Fruit fly (Drosophila melanogaster) whole organism, embryonic: Measurements from ENCODE around the gene Arp6.

ENCODE experiments used
- Adf1 ChIP-seq: fragments of 200-800 bp; sonication (Bioruptor generic); IDR thresholded peaks from 2 replicates; pipeline ENCODE4 v1.3.6; 2022; ENCODE audit warnings: missing biosample characterization, missing genetic modification characterization
- Aef1 ChIP-seq: fragments of 200-800 bp; sonication (Bioruptor generic); IDR thresholded peaks from 3 replicates; pipeline ENCODE4 v1.3.6; 2022; ENCODE audit warnings: missing biosample characterization, missing genetic modification characterization
- Antp ChIP-seq: fragments of 200-800 bp; sonication (Bioruptor generic); optimal IDR thresholded peaks from 3 replicates; lab custom pipeline; 2016; ENCODE audit warnings: missing biosample characterization, missing genetic modification characterization
- C15 ChIP-seq: fragments of 200-800 bp; sonication (Bioruptor generic); IDR thresholded peaks from 3 replicates; pipeline ENCODE4 v1.3.6; 2022; ENCODE audit warnings: missing biosample characterization, missing genetic modification characterization
- CG10209 ChIP-seq: fragments of 200-800 bp; sonication (Bioruptor generic); optimal IDR thresholded peaks from 3 replicates; lab custom pipeline; 2017; ENCODE audit warnings: missing biosample characterization, mild to moderate bottlenecking, missing genetic modification characterization, missing genetic modification reagents
- CG10274 ChIP-seq: fragments of 200-800 bp; sonication (Bioruptor generic); optimal IDR thresholded peaks from 3 replicates; lab custom pipeline; 2017; ENCODE audit warnings: missing biosample characterization, mild to moderate bottlenecking, missing genetic modification characterization
- CG10431 ChIP-seq: fragments of 200-800 bp; sonication (Bioruptor generic); optimal IDR thresholded peaks from 3 replicates; lab custom pipeline; 2018; ENCODE audit warnings: missing biosample characterization, mild to moderate bottlenecking, missing genetic modification characterization
- CG12219 ChIP-seq: fragments of 200-800 bp; sonication (Bioruptor generic); optimal IDR thresholded peaks from 3 replicates; lab custom pipeline; 2018; ENCODE audit warnings: missing biosample characterization, mild to moderate bottlenecking, missing genetic modification characterization
- CG15011 ChIP-seq: fragments of 200-800 bp; sonication (Bioruptor generic); optimal IDR thresholded peaks from 3 replicates; lab custom pipeline; 2018; ENCODE audit warnings: missing biosample characterization, mild to moderate bottlenecking, missing genetic modification characterization
- CG17359 ChIP-seq: fragments of 200-800 bp; sonication (Bioruptor generic); optimal IDR thresholded peaks from 3 replicates; lab custom pipeline; 2018; ENCODE audit warnings: missing biosample characterization, mild to moderate bottlenecking, missing genetic modification characterization, moderate library complexity
- CG17385 ChIP-seq: fragments of 200-800 bp; sonication (Bioruptor generic); optimal IDR thresholded peaks from 3 replicates; lab custom pipeline; 2018; ENCODE audit warnings: missing biosample characterization, mild to moderate bottlenecking, missing genetic modification characterization
- CG17912 ChIP-seq: fragments of 200-800 bp; sonication (Bioruptor generic); optimal IDR thresholded peaks from 2 replicates; lab custom pipeline; 2018; ENCODE audit warnings: missing biosample characterization, mild to moderate bottlenecking, missing genetic modification characterization
- CG18011 ChIP-seq: fragments of 200-800 bp; sonication (Bioruptor generic); optimal IDR thresholded peaks from 2 replicates; lab custom pipeline; 2017; ENCODE audit warnings: missing biosample characterization, missing genetic modification characterization, mild to moderate bottlenecking, moderate library complexity, missing genotype
- CG18599 ChIP-seq: fragments of 200-800 bp; sonication (Bioruptor generic); optimal IDR thresholded peaks from 3 replicates; lab custom pipeline; 2017; ENCODE audit warnings: missing biosample characterization, missing genetic modification characterization, mild to moderate bottlenecking, moderate library complexity, missing genetic modification reagents
- CG2889 ChIP-seq: fragments of 200-800 bp; sonication (Bioruptor generic); IDR thresholded peaks from 3 replicates; pipeline ENCODE4 v1.3.6; 2022; ENCODE audit warnings: missing biosample characterization, missing genetic modification characterization
- CG32772 ChIP-seq: fragments of 200-800 bp; sonication (Bioruptor generic); IDR thresholded peaks from 2 replicates; pipeline ENCODE4 v1.3.6; 2022; ENCODE audit warnings: missing biosample characterization, missing genetic modification characterization
- CG33213 ChIP-seq: fragments of 200-800 bp; sonication (Bioruptor generic); optimal IDR thresholded peaks from 3 replicates; lab custom pipeline; 2016; ENCODE audit warnings: missing biosample characterization, missing genetic modification characterization
- CG6854 ChIP-seq: fragments of 200-800 bp; sonication (Bioruptor generic); optimal IDR thresholded peaks from 3 replicates; lab custom pipeline; 2017; ENCODE audit warnings: missing biosample characterization, mild to moderate bottlenecking, missing genetic modification characterization
- CG7963 ChIP-seq: fragments of 200-800 bp; sonication (Bioruptor generic); IDR thresholded peaks from 3 replicates; pipeline ENCODE4 v1.3.6; 2022; ENCODE audit warnings: missing biosample characterization, missing genetic modification characterization; ENCODE audit not compliant: partially characterized antibody
- CG8944 ChIP-seq: fragments of 200-800 bp; sonication (Bioruptor generic); optimal IDR thresholded peaks from 3 replicates; lab custom pipeline; 2016; ENCODE audit warnings: missing biosample characterization, missing genetic modification characterization
- CG9932 ChIP-seq: fragments of 200-800 bp; sonication (Bioruptor generic); IDR thresholded peaks from 2 replicates; pipeline ENCODE4 v1.3.6; 2022; ENCODE audit warnings: missing biosample characterization, missing genetic modification characterization
- CHES-1-like ChIP-seq: fragments of 200-800 bp; sonication (Bioruptor generic); optimal IDR thresholded peaks from 2 replicates; lab custom pipeline; 2016; ENCODE audit warnings: missing biosample characterization, missing genetic modification characterization
- Dip2 ChIP-seq: fragments of 200-800 bp; sonication (Bioruptor generic); IDR thresholded peaks from 2 replicates; pipeline ENCODE4 v1.3.6; 2022; ENCODE audit warnings: missing biosample characterization, missing genetic modification characterization
- HLH4C ChIP-seq: fragments of 200-800 bp; sonication (Bioruptor generic); IDR thresholded peaks from 3 replicates; pipeline ENCODE4 v1.3.6; 2022; ENCODE audit warnings: missing biosample characterization, missing genetic modification characterization; ENCODE audit not compliant: partially characterized antibody
- Hr78 ChIP-seq, 2 experiments: fragments of 200-800 bp in 1 of 2; fragments of >200 bp in 1 of 2; sonication (Bioruptor generic) in 1 of 2; optimal IDR thresholded peaks; 2 replicates each; lab custom pipeline; 2017 to 2019; ENCODE audit warnings: missing biosample characterization in 2 of 2, missing genetic modification characterization in 2 of 2, mild to moderate bottlenecking in 1 of 2, moderate library complexity in 1 of 2
- Mad ChIP-seq: fragments of 200-800 bp; sonication (Bioruptor generic); optimal IDR thresholded peaks from 2 replicates; lab custom pipeline; 2016; ENCODE audit warnings: missing biosample characterization, missing genetic modification characterization
- Myb ChIP-seq: fragments of 200-800 bp; sonication (Bioruptor generic); optimal IDR thresholded peaks from 2 replicates; lab custom pipeline; 2016; ENCODE audit warnings: missing biosample characterization, missing genetic modification characterization
- Neu2 ChIP-seq: fragments of 200-800 bp; sonication (Bioruptor generic); optimal IDR thresholded peaks from 3 replicates; lab custom pipeline; 2016; ENCODE audit warnings: missing biosample characterization, missing genetic modification characterization, borderline replicate concordance
- Oli ChIP-seq: fragments of 200-800 bp; sonication (Bioruptor generic); optimal IDR thresholded peaks from 2 replicates; lab custom pipeline; 2018; ENCODE audit warnings: missing biosample characterization, mild to moderate bottlenecking, missing genetic modification characterization, moderate library complexity
- Side ChIP-seq: fragments of 200-800 bp; sonication (Bioruptor generic); optimal IDR thresholded peaks from 2 replicates; lab custom pipeline; 2016; ENCODE audit warnings: missing biosample characterization, missing genetic modification characterization
- Sry-β ChIP-seq: fragments of 200-800 bp; sonication (Bioruptor generic); optimal IDR thresholded peaks from 2 replicates; lab custom pipeline; 2018; ENCODE audit warnings: missing biosample characterization, mild to moderate bottlenecking, missing genetic modification characterization, moderate library complexity
- ac ChIP-seq: fragments of 200-800 bp; sonication (Bioruptor generic); optimal IDR thresholded peaks from 3 replicates; lab custom pipeline; 2017; ENCODE audit warnings: missing biosample characterization, mild to moderate bottlenecking, missing genetic modification characterization
- btn ChIP-seq: fragments of 200-800 bp; sonication (Bioruptor generic); optimal IDR thresholded peaks from 2 replicates; lab custom pipeline; 2016; ENCODE audit warnings: missing biosample characterization, missing genetic modification characterization
- chif ChIP-seq, 2 experiments: fragments of 200-800 bp; sonication (Bioruptor generic); optimal IDR thresholded peaks; 3 replicates each; lab custom pipeline; 2016; ENCODE audit warnings: missing biosample characterization in 2 of 2, missing genetic modification characterization in 2 of 2
- eyg ChIP-seq: fragments of 200-800 bp; sonication (Bioruptor generic); optimal IDR thresholded peaks from 3 replicates; lab custom pipeline; 2016; ENCODE audit warnings: missing biosample characterization, missing genetic modification characterization
- fd3F ChIP-seq: fragments of 200-800 bp; sonication (Bioruptor generic); optimal IDR thresholded peaks from 2 replicates; lab custom pipeline; 2018; ENCODE audit warnings: missing biosample characterization, mild to moderate bottlenecking, missing genetic modification characterization, moderate library complexity
- lab ChIP-seq: fragments of 200-800 bp; sonication (Bioruptor generic); optimal IDR thresholded peaks from 3 replicates; lab custom pipeline; 2017; ENCODE audit warnings: missing biosample characterization, missing genetic modification characterization, mild to moderate bottlenecking, moderate library complexity, missing genetic modification reagents
- lilli ChIP-seq: fragments of 200-800 bp; sonication (Bioruptor generic); optimal IDR thresholded peaks from 3 replicates; lab custom pipeline; 2016; ENCODE audit warnings: missing biosample characterization, missing genetic modification characterization
- onecut ChIP-seq: fragments of 200-800 bp; sonication (Bioruptor generic); IDR thresholded peaks from 2 replicates; pipeline ENCODE4 v1.3.6; 2022; ENCODE audit warnings: missing biosample characterization, missing genetic modification characterization
- prd ChIP-seq, 3 experiments: fragments of >200 bp in 2 of 3; fragments of 200-800 bp in 1 of 3; sonication (Bioruptor generic) in 1 of 3; optimal IDR thresholded peaks in 2 of 3; IDR thresholded peaks in 1 of 3; 2 replicates in 2 of 3; 3 replicates in 1 of 3; pipeline versions ENCODE4 v1.3.6 to Lab custom; 2017 to 2022; ENCODE audit warnings: missing biosample characterization in 1 of 3, missing genetic modification characterization in 1 of 3
- pzg ChIP-seq: fragments of 200-800 bp; sonication (Bioruptor generic); optimal IDR thresholded peaks from 3 replicates; lab custom pipeline; 2018; ENCODE audit warnings: missing biosample characterization, mild to moderate bottlenecking, missing genetic modification characterization, moderate library complexity
- sima ChIP-seq: fragments of 200-800 bp; sonication (Bioruptor generic); optimal IDR thresholded peaks from 2 replicates; lab custom pipeline; 2016; ENCODE audit warnings: missing biosample characterization, missing genetic modification characterization
- slbo ChIP-seq: fragments of 200-800 bp; sonication (Bioruptor generic); IDR thresholded peaks from 2 replicates; pipeline ENCODE4 v1.3.6; 2022; ENCODE audit warnings: missing biosample characterization, missing genetic modification characterization
- slp2 ChIP-seq: fragments of 200-800 bp; sonication (Bioruptor generic); optimal IDR thresholded peaks from 2 replicates; lab custom pipeline; 2016; ENCODE audit warnings: missing biosample characterization, missing genetic modification characterization
- sug ChIP-seq: fragments of 200-800 bp; optimal IDR thresholded peaks from 2 replicates; lab custom pipeline; 2019; ENCODE audit warnings: missing biosample characterization, mild to moderate bottlenecking, missing genetic modification characterization, moderate library complexity
- tna ChIP-seq: fragments of 200-800 bp; sonication (Bioruptor generic); IDR thresholded peaks from 2 replicates; pipeline ENCODE4 v1.3.6; 2022; ENCODE audit warnings: missing biosample characterization, missing genetic modification characterization; ENCODE audit not compliant: partially characterized antibody
- toy ChIP-seq: fragments of 200-800 bp; sonication (Bioruptor generic); IDR thresholded peaks from 2 replicates; pipeline ENCODE4 v1.3.6; 2022; ENCODE audit warnings: missing biosample characterization, missing genetic modification characterization
- ttk ChIP-seq: fragments of 200-800 bp; sonication (Bioruptor generic); IDR thresholded peaks from 2 replicates; pipeline ENCODE4 v2.1.2; 2022; ENCODE audit warnings: missing biosample characterization, missing genetic modification characterization
- vfl ChIP-seq: fragments of 200-800 bp; sonication (Bioruptor generic); optimal IDR thresholded peaks from 2 replicates; lab custom pipeline; 2016; ENCODE audit warnings: missing biosample characterization, missing genetic modification characterization
- zfh1 ChIP-seq: fragments of 200-800 bp; sonication (Bioruptor generic); IDR thresholded peaks from 3 replicates; pipeline ENCODE4 v1.3.6; 2022; ENCODE audit warnings: missing biosample characterization, missing genetic modification characterization

The Arp6 gene

DNA sequence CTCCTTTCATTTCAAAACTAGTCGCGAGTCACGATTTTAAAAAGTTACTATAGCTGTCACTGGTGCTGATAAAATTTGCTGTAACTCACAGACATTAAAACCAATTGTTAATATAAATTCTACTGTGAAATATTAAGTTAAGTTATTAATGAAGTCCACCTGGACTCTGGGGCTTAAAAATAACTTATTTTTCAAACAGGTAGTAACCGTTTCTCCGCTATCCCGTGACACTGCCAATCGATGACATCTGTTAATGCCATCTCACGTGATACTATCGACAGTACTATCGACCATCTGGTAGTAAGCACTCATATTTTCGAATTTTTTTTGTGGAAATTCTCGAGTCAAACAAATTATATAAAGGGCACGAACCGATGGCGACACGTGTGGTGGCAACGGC, 2.9 kb downstream of the Arp6 start, which contains the start of the genes CG12379 and MagR (continued):
- peak; percentile 27 for TF ChIP-seq CG17359 (tag; lab: Kevin White, UChicago)
- no peak for TF ChIP-seq CG18599
- no peak for TF ChIP-seq prd (optimal IDR thresholded peaks at IDR 0.05; lab: Kevin White, UChicago)
- TF ChIP-seq prd (GFP tag; IDR thresholded peaks at IDR 0.05; lab: Robert Waterston, UW): peak; percentile 70
- TF ChIP-seq CHES-1-like (GFP tag; lab: Kevin White, UChicago): peak; percentile 48
- TF ChIP-seq Mad (GFP tag; lab: Kevin White, UChicago): peak; percentile 30
- TF ChIP-seq CG7963 (GFP tag; lab: Robert Waterston, UW): peak; percentile 60
- no peak for TF ChIP-seq CG10209
- TF ChIP-seq sima (GFP tag; lab: Kevin White, UChicago): no peak
- TF ChIP-seq CG8944 (GFP tag; lab: Kevin White, UChicago): no peak
- TF ChIP-seq CG12219 (GFP tag; lab: Kevin White, UChicago): no peak
- TF ChIP-seq Adf1 (GFP tag; lab: Robert Waterston, UW): 0 out of 2 replicates have a peak, but pooled peaks have one; percentile 20
- no peak for TF ChIP-seq btn (GFP tag; lab: Kevin White, UChicago)
- peak; percentile 53; the same call in 1 of the 2 replicates for TF ChIP-seq CG32772 (GFP tag; lab: Robert Waterston, UW)
- peak; percentile 4 for TF ChIP-seq CG10274 (GFP tag; lab: Kevin White, UChicago)
- TF ChIP-seq pzg (GFP tag; lab: Kevin White, UChicago): peak; percentile 58
- TF ChIP-seq C15 (GFP tag; lab: Robert Waterston, UW): no peak
- peak; percentile 51 for TF ChIP-seq Antp (GFP tag; lab: Kevin White, UChicago)
- TF ChIP-seq sug (tag; lab: Kevin White, UChicago): peak; percentile 83
- peak; percentile 8 to 29 for TF ChIP-seq chif (GFP tag; optimal IDR thresholded peaks at IDR 0.05; lab: Kevin White, UChicago)
- TF ChIP-seq Dip2 (GFP tag; lab: Robert Waterston, UW): no peak
- TF ChIP-seq CG18011 (GFP tag; lab: Kevin White, UChicago): peak; percentile 25
- TF ChIP-seq tna (GFP tag; lab: Robert Waterston, UW): no peak
- TF ChIP-seq slp2 (GFP tag; lab: Kevin White, UChicago): peak; percentile 42
- peak; percentile 62 for TF ChIP-seq slbo
- peak; percentile 79 for TF ChIP-seq HLH4C (GFP tag; lab: Robert Waterston, UW)
- no peak for TF ChIP-seq CG2889 (GFP tag; lab: Robert Waterston, UW)
- TF ChIP-seq Myb: peak; percentile 75
- TF ChIP-seq Neu2 (GFP tag; lab: Kevin White, UChicago): peak; percentile 98
- TF ChIP-seq Hr78 (GFP tag; optimal IDR thresholded peaks at IDR 0.05; lab: Kevin White, UChicago): no peak
- peak; percentile 27 for TF ChIP-seq CG33213
- TF ChIP-seq CG9932 (GFP tag; lab: Robert Waterston, UW): peak; percentile 74
- no peak for TF ChIP-seq ttk (GFP tag; lab: Robert Waterston, UW)
- no peak for TF ChIP-seq CG6854 (GFP tag; lab: Kevin White, UChicago)
- TF ChIP-seq Side (GFP tag; lab: Kevin White, UChicago): peak; percentile 62
- TF ChIP-seq vfl (GFP tag; lab: Kevin White, UChicago): peak; percentile 31
- TF ChIP-seq onecut: no peak
- no peak for TF ChIP-seq ac (GFP tag; lab: Kevin White, UChicago)
- TF ChIP-seq eyg (GFP tag; lab: Kevin White, UChicago): no peak
- no peak for TF ChIP-seq lab (GFP tag; lab: Kevin White, UChicago)
- TF ChIP-seq Sry-β (GFP tag; lab: Kevin White, UChicago): peak; percentile 87
- TF ChIP-seq Aef1: peak; percentile 39; the same call in 2 of the 3 replicates
- TF ChIP-seq CG10431 (GFP tag; lab: Kevin White, UChicago): no peak
- TF ChIP-seq fd3F (GFP tag; lab: Kevin White, UChicago): no peak
- TF ChIP-seq CG17385 (GFP tag; lab: Kevin White, UChicago): peak; percentile 61
- TF ChIP-seq toy: no peak
- peak; percentile 82 for TF ChIP-seq lilli (GFP tag; lab: Kevin White, UChicago)
- no peak for TF ChIP-seq Oli (tag; lab: Kevin White, UChicago)
- TF ChIP-seq zfh1: 0 out of 3 replicates have a peak, but pooled peaks have one; percentile 6
- TF ChIP-seq CG15011 (GFP tag; lab: Kevin White, UChicago): no peak
- TF ChIP-seq CG17912: no peak
